Fruit fly (Drosophila melanogaster) whole organism, prepupa: ENCODE measurements around the gene CG5968.
A peak's percentile ranks its signal among the peaks of the same experiment; 100 is the strongest.

Experiments
- Blimp-1 ChIP-seq: fragments of 200-800 bp; sonication (Bioruptor generic); optimal IDR thresholded peaks from 3 replicates; lab custom pipeline; 2017; ENCODE audit warnings: missing biosample characterization, missing genetic modification characterization, mild to moderate bottlenecking, moderate library complexity, missing genetic modification reagents
- CG10631 ChIP-seq: fragments of 200-800 bp; sonication (Bioruptor generic); optimal IDR thresholded peaks from 2 replicates; lab custom pipeline; 2016; ENCODE audit warnings: missing biosample characterization, missing genetic modification characterization
- CG11294 ChIP-seq: fragments of 200-800 bp; sonication (Bioruptor generic); IDR thresholded peaks from 2 replicates; pipeline ENCODE4 v1.3.6; 2022; ENCODE audit warnings: missing biosample characterization, missing genetic modification characterization
- CG11762 ChIP-seq: fragments of 200-800 bp; sonication (Bioruptor generic); optimal IDR thresholded peaks from 3 replicates; lab custom pipeline; 2016; ENCODE audit warnings: missing biosample characterization, missing genetic modification characterization; ENCODE audit not compliant: insufficient read depth
- CG11902 ChIP-seq: fragments of 200-800 bp; sonication (Bioruptor generic); optimal IDR thresholded peaks from 3 replicates; lab custom pipeline; 2016; ENCODE audit warnings: missing biosample characterization, missing genetic modification characterization
- CG15336 ChIP-seq: fragments of 200-800 bp; sonication (Bioruptor generic); IDR thresholded peaks from 2 replicates; pipeline ENCODE4 v1.3.6; 2022; ENCODE audit warnings: missing biosample characterization, missing genetic modification characterization
- CG1621 ChIP-seq: fragments of 200-800 bp; sonication (Bioruptor generic); optimal IDR thresholded peaks from 3 replicates; lab custom pipeline; 2018; ENCODE audit warnings: missing biosample characterization, mild to moderate bottlenecking, missing genetic modification characterization
- CG16779 ChIP-seq: fragments of 200-800 bp; sonication (Bioruptor generic); optimal IDR thresholded peaks from 3 replicates; lab custom pipeline; 2017; ENCODE audit warnings: missing biosample characterization, mild to moderate bottlenecking, missing genetic modification characterization
- CG3032 ChIP-seq: fragments of 200-800 bp; optimal IDR thresholded peaks from 2 replicates; lab custom pipeline; 2019; ENCODE audit warnings: missing biosample characterization, mild to moderate bottlenecking, missing genetic modification characterization, moderate library complexity
- CG31627 ChIP-seq: fragments of 200-800 bp; sonication (Bioruptor generic); optimal IDR thresholded peaks from 3 replicates; lab custom pipeline; 2016; ENCODE audit warnings: missing biosample characterization, missing genetic modification characterization
- CG32006 ChIP-seq: fragments of 200-800 bp; sonication (Bioruptor generic); optimal IDR thresholded peaks from 3 replicates; lab custom pipeline; 2017; ENCODE audit warnings: missing biosample characterization, mild to moderate bottlenecking, missing genetic modification characterization
- CG34406 ChIP-seq: fragments of 200-800 bp; sonication (Bioruptor generic); optimal IDR thresholded peaks from 3 replicates; lab custom pipeline; 2016; ENCODE audit warnings: missing biosample characterization, missing genetic modification characterization
- CG3919 ChIP-seq: fragments of 200-800 bp; sonication (Bioruptor generic); optimal IDR thresholded peaks from 3 replicates; lab custom pipeline; 2016; ENCODE audit warnings: missing biosample characterization, missing genetic modification characterization
- CG4318 ChIP-seq: fragments of 200-800 bp; sonication (Bioruptor generic); optimal IDR thresholded peaks from 3 replicates; lab custom pipeline; 2017; ENCODE audit warnings: missing biosample characterization, mild to moderate bottlenecking, missing genetic modification characterization
- CG6163 ChIP-seq: fragments of 200-800 bp; sonication (Bioruptor generic); IDR thresholded peaks from 3 replicates; pipeline ENCODE4 v1.3.6; 2022; ENCODE audit warnings: missing biosample characterization, missing genetic modification characterization
- CG6276 ChIP-seq: fragments of 200-800 bp; sonication (Bioruptor generic); optimal IDR thresholded peaks from 2 replicates; lab custom pipeline; 2017; ENCODE audit warnings: missing biosample characterization, mild to moderate bottlenecking, missing genetic modification characterization
- CG6792 ChIP-seq: fragments of 200-800 bp; sonication (Bioruptor generic); optimal IDR thresholded peaks from 3 replicates; lab custom pipeline; 2016; ENCODE audit warnings: missing biosample characterization, missing genetic modification characterization
- CG6808 ChIP-seq: fragments of 200-800 bp; sonication (Bioruptor generic); optimal IDR thresholded peaks from 3 replicates; lab custom pipeline; 2017; ENCODE audit warnings: missing biosample characterization, missing genetic modification characterization, mild to moderate bottlenecking, moderate library complexity, missing genetic modification reagents
- CG6854 ChIP-seq: fragments of 200-800 bp; sonication (Bioruptor generic); optimal IDR thresholded peaks from 2 replicates; lab custom pipeline; 2017; ENCODE audit warnings: missing biosample characterization, mild to moderate bottlenecking, missing genetic modification characterization
- CG7368 ChIP-seq: fragments of 200-800 bp; sonication (Bioruptor generic); optimal IDR thresholded peaks from 3 replicates; lab custom pipeline; 2016; ENCODE audit warnings: missing biosample characterization, missing genetic modification characterization
- CG8319 ChIP-seq: fragments of 200-800 bp; sonication (Bioruptor generic); optimal IDR thresholded peaks from 3 replicates; lab custom pipeline; 2016; ENCODE audit warnings: missing biosample characterization, missing genetic modification characterization
- CG8632 ChIP-seq: fragments of 200-800 bp; sonication (Bioruptor generic); optimal IDR thresholded peaks from 3 replicates; lab custom pipeline; 2016; ENCODE audit warnings: missing biosample characterization, missing genetic modification characterization
- CG9139 ChIP-seq: fragments of 200-800 bp; sonication (Bioruptor generic); optimal IDR thresholded peaks from 3 replicates; lab custom pipeline; 2017; ENCODE audit warnings: missing biosample characterization, mild to moderate bottlenecking, missing genetic modification characterization
- Eip75B ChIP-seq: fragments of 200-800 bp; sonication (Bioruptor generic); optimal IDR thresholded peaks from 3 replicates; lab custom pipeline; 2016; ENCODE audit warnings: missing biosample characterization, missing genetic modification characterization
- Eip78C ChIP-seq: fragments of 200-800 bp; sonication (Bioruptor generic); peaks from one replicate; lab custom pipeline; 2016; ENCODE audit warnings: missing biosample characterization, missing genetic modification characterization
- Eip93F ChIP-seq: fragments of 200-800 bp; sonication (Bioruptor generic); optimal IDR thresholded peaks from 2 replicates; lab custom pipeline; 2016; ENCODE audit warnings: missing biosample characterization, mild to moderate bottlenecking, missing genetic modification characterization
- Ets96B ChIP-seq: fragments of 200-800 bp; optimal IDR thresholded peaks from 2 replicates; lab custom pipeline; 2019; ENCODE audit warnings: missing biosample characterization, mild to moderate bottlenecking, missing genetic modification characterization, moderate library complexity
- Gug ChIP-seq: fragments of 200-800 bp; sonication (Bioruptor generic); IDR thresholded peaks from 2 replicates; pipeline ENCODE4 v1.3.6; 2022; ENCODE audit warnings: missing biosample characterization, missing genetic modification characterization
- Hr38 ChIP-seq: sonication (Bioruptor generic); optimal IDR thresholded peaks from 2 replicates; lab custom pipeline; 2016; ENCODE audit warnings: missing biosample characterization, missing genetic modification characterization
- Hr39 ChIP-seq: fragments of 200-800 bp; sonication (Bioruptor generic); optimal IDR thresholded peaks from 2 replicates; lab custom pipeline; 2016; ENCODE audit warnings: missing biosample characterization, missing genetic modification characterization
- Hr4 ChIP-seq: fragments of 200-800 bp; sonication (Bioruptor generic); optimal IDR thresholded peaks from 3 replicates; lab custom pipeline; 2016; ENCODE audit warnings: missing biosample characterization, missing genetic modification characterization
- Met ChIP-seq: fragments of 200-800 bp; sonication (Bioruptor generic); optimal IDR thresholded peaks from 3 replicates; lab custom pipeline; 2016; ENCODE audit warnings: missing biosample characterization, missing genetic modification characterization
- OdsH ChIP-seq: fragments of 200-800 bp; sonication (Bioruptor generic); optimal IDR thresholded peaks from 3 replicates; lab custom pipeline; 2016; ENCODE audit warnings: missing biosample characterization, missing genetic modification characterization
- Smox ChIP-seq: fragments of 200-800 bp; sonication (Bioruptor generic); optimal IDR thresholded peaks from 3 replicates; lab custom pipeline; 2016; ENCODE audit warnings: missing biosample characterization, missing genetic modification characterization
- Sox102F ChIP-seq: fragments of 200-800 bp; sonication (Bioruptor generic); optimal IDR thresholded peaks from 2 replicates; lab custom pipeline; 2016; ENCODE audit warnings: missing biosample characterization, mild to moderate bottlenecking, missing genetic modification characterization
- Sox14 ChIP-seq: fragments of 200-800 bp; sonication (Bioruptor generic); optimal IDR thresholded peaks from 3 replicates; lab custom pipeline; 2016; ENCODE audit warnings: missing biosample characterization, missing genetic modification characterization
- Sox15 ChIP-seq: fragments of 200-800 bp; sonication (Bioruptor generic); optimal IDR thresholded peaks from 3 replicates; lab custom pipeline; 2016; ENCODE audit warnings: missing biosample characterization, missing genetic modification characterization
- achi ChIP-seq: fragments of 200-800 bp; sonication (Bioruptor generic); optimal IDR thresholded peaks from 3 replicates; lab custom pipeline; 2016; ENCODE audit warnings: missing biosample characterization, missing genetic modification characterization
- acj6 ChIP-seq: fragments of 200-800 bp; sonication (Bioruptor generic); optimal IDR thresholded peaks from 3 replicates; lab custom pipeline; 2016; ENCODE audit warnings: missing biosample characterization, missing genetic modification characterization
- dac ChIP-seq: fragments of 200-800 bp; sonication (Bioruptor generic); optimal IDR thresholded peaks from 2 replicates; lab custom pipeline; 2017; ENCODE audit warnings: missing biosample characterization, mild to moderate bottlenecking, missing genetic modification characterization
- dsx ChIP-seq: fragments of 200-800 bp; optimal IDR thresholded peaks from 3 replicates; lab custom pipeline; 2019; ENCODE audit warnings: missing biosample characterization, mild to moderate bottlenecking, missing genetic modification characterization, moderate library complexity; ENCODE audit not compliant: poor library complexity, severe bottlenecking
- eg ChIP-seq: fragments of 200-800 bp; sonication (Bioruptor generic); IDR thresholded peaks from 3 replicates; pipeline ENCODE4 v1.3.6; 2022; ENCODE audit warnings: missing biosample characterization, missing genetic modification characterization
- esn ChIP-seq: fragments of 200-800 bp; sonication (Bioruptor generic); optimal IDR thresholded peaks from 2 replicates; lab custom pipeline; 2016; ENCODE audit warnings: missing biosample characterization, mild to moderate bottlenecking, missing genetic modification characterization, moderate library complexity
- fd85E ChIP-seq: fragments of 200-800 bp; sonication (Bioruptor generic); optimal IDR thresholded peaks from 3 replicates; lab custom pipeline; 2016; ENCODE audit warnings: missing biosample characterization, missing genetic modification characterization
- lz ChIP-seq: fragments of 200-800 bp; sonication (Bioruptor generic); optimal IDR thresholded peaks from 3 replicates; lab custom pipeline; 2016; ENCODE audit warnings: missing biosample characterization, missing genetic modification characterization
- salr ChIP-seq, 2 experiments: fragments of 200-800 bp; sonication (Bioruptor generic); optimal IDR thresholded peaks; 3 replicates each; lab custom pipeline; 2016 to 2018; ENCODE audit warnings: missing biosample characterization in 2 of 2, missing genetic modification characterization in 2 of 2, mild to moderate bottlenecking in 1 of 2
- spab ChIP-seq: fragments of 200-800 bp; sonication (Bioruptor generic); optimal IDR thresholded peaks from 2 replicates; lab custom pipeline; 2017; ENCODE audit warnings: missing biosample characterization, mild to moderate bottlenecking, missing genetic modification characterization, missing genetic modification reagents
- ss ChIP-seq, 2 experiments: fragments of 200-800 bp; sonication (Bioruptor generic); optimal IDR thresholded peaks; 2 replicates in 1 of 2; 3 replicates in 1 of 2; lab custom pipeline; 2017 to 2018; ENCODE audit warnings: mild to moderate bottlenecking in 2 of 2, missing biosample characterization in 2 of 2, missing genetic modification characterization in 2 of 2, moderate library complexity in 1 of 2
- svp ChIP-seq: fragments of 200-800 bp; sonication (Bioruptor generic); peaks from one replicate; lab custom pipeline; 2016; ENCODE audit warnings: missing biosample characterization, missing genetic modification characterization
- vri ChIP-seq: fragments of 200-800 bp; sonication (Bioruptor generic); optimal IDR thresholded peaks from 3 replicates; lab custom pipeline; 2016; ENCODE audit warnings: missing biosample characterization, mild to moderate bottlenecking, missing genetic modification characterization

Gene CG5968

dm6 chr2L:16529485-16530413, 20.0 kb downstream of the CG5968 start:
- TF ChIP-seq esn (GFP tag; lab: Kevin White, UChicago) = no peak
- TF ChIP-seq CG6792 (GFP tag; lab: Kevin White, UChicago) = no peak
- no peak for TF ChIP-seq CG8632 (GFP tag; lab: Kevin White, UChicago)
- no peak for TF ChIP-seq Smox
- TF ChIP-seq CG32006 (GFP tag; lab: Kevin White, UChicago) = no peak
- peak; percentile 64 for TF ChIP-seq CG6163 (GFP tag; lab: Robert Waterston, UW)
- no peak for TF ChIP-seq CG7368 (GFP tag; lab: Kevin White, UChicago)
- 0 out of 2 replicates have a peak, but pooled peaks have one; percentile 10 for TF ChIP-seq CG15336 (GFP tag; lab: Robert Waterston, UW)
- no peak for TF ChIP-seq CG34406 (GFP tag; lab: Kevin White, UChicago)
- TF ChIP-seq CG6276 (GFP tag; lab: Kevin White, UChicago) = no peak
- TF ChIP-seq CG11294 (GFP tag; lab: Robert Waterston, UW) = no peak
- TF ChIP-seq Blimp-1 = no peak
- no peak for TF ChIP-seq CG1621 (tag; lab: Kevin White, UChicago)
- TF ChIP-seq CG11902 (GFP tag; lab: Kevin White, UChicago) = no peak
- TF ChIP-seq Eip93F (GFP tag; lab: Kevin White, UChicago) = no peak
- TF ChIP-seq acj6 (GFP tag; lab: Kevin White, UChicago) = no peak
- no peak for TF ChIP-seq CG16779 (tag; lab: Kevin White, UChicago)
- no peak for TF ChIP-seq dac
- no peak for TF ChIP-seq CG10631
- peak; percentile 97 for TF ChIP-seq svp (GFP tag; lab: Kevin White, UChicago)
- TF ChIP-seq eg (GFP tag; lab: Robert Waterston, UW) = peak; percentile 33; the same call in 1 of the 3 replicates
- no peak for TF ChIP-seq Eip75B (GFP tag; lab: Kevin White, UChicago)
- no peak for TF ChIP-seq lz (GFP tag; lab: Kevin White, UChicago)
- peak in 1 of 2 experiments; percentile 21 for TF ChIP-seq ss (GFP tag; optimal IDR thresholded peaks at IDR 0.05; lab: Kevin White, UChicago)
- TF ChIP-seq vri (GFP tag; lab: Kevin White, UChicago) = no peak
- TF ChIP-seq CG3032 = no peak
- no peak for TF ChIP-seq CG31627
- TF ChIP-seq OdsH (GFP tag; lab: Kevin White, UChicago) = no peak
- TF ChIP-seq CG6808 (GFP tag; lab: Kevin White, UChicago) = peak; percentile 12
- no peak for TF ChIP-seq Ets96B
- peak; percentile 76 for TF ChIP-seq Eip78C (GFP tag; lab: Kevin White, UChicago)
- TF ChIP-seq Sox14 = peak; percentile 17
- no peak for TF ChIP-seq Hr39 (GFP tag; lab: Kevin White, UChicago)
- TF ChIP-seq Hr4 = no peak
- peak; percentile 32 for TF ChIP-seq CG9139 (GFP tag; lab: Kevin White, UChicago)
- TF ChIP-seq Met (GFP tag; lab: Kevin White, UChicago) = no peak
- no peak for TF ChIP-seq Sox102F (GFP tag; lab: Kevin White, UChicago)
- TF ChIP-seq achi (GFP tag; lab: Kevin White, UChicago) = no peak
- TF ChIP-seq Hr38 (GFP tag; lab: Kevin White, UChicago) = no peak
- peak; percentile 9 for TF ChIP-seq CG3919 (GFP tag; lab: Kevin White, UChicago)
- no peak for TF ChIP-seq fd85E (GFP tag; lab: Kevin White, UChicago)
- TF ChIP-seq dsx (GFP tag; lab: Kevin White, UChicago) = no peak
- no peak for TF ChIP-seq CG11762
- no peak for TF ChIP-seq CG8319 (GFP tag; lab: Kevin White, UChicago)
- no peak for TF ChIP-seq Gug (GFP tag; lab: Robert Waterston, UW)
- no peak for TF ChIP-seq CG4318 (GFP tag; lab: Kevin White, UChicago)
- TF ChIP-seq spab (GFP tag; lab: Kevin White, UChicago) = no peak
- peak; percentile 27 for TF ChIP-seq CG6854
- TF ChIP-seq salr (GFP tag; optimal IDR thresholded peaks at IDR 0.05; lab: Kevin White, UChicago) = no peak
- no peak for TF ChIP-seq Sox15
